Fruit fly (Drosophila melanogaster) whole organism, embryonic: ENCODE results near the gene Mer.

Experiments
- CG10147 ChIP-seq: fragments of 200-800 bp; sonication (Bioruptor generic); optimal IDR thresholded peaks from 2 replicates; lab custom pipeline; 2019; ENCODE audit warnings: missing biosample characterization, mild to moderate bottlenecking, missing genetic modification characterization, moderate library complexity
- CG10321 ChIP-seq: fragments of 200-800 bp; sonication (Bioruptor generic); IDR thresholded peaks from 2 replicates; pipeline ENCODE4 v1.3.6; 2022; ENCODE audit warnings: missing biosample characterization, missing genetic modification characterization
- CG10462 ChIP-seq: fragments of 200-800 bp; sonication (Bioruptor generic); optimal IDR thresholded peaks from 2 replicates; lab custom pipeline; 2016; ENCODE audit warnings: missing biosample characterization, missing genetic modification characterization
- CG14050 ChIP-seq: fragments of 200-800 bp; sonication (Bioruptor generic); IDR thresholded peaks from 3 replicates; pipeline ENCODE4 v1.3.6; 2022; ENCODE audit warnings: missing biosample characterization, missing genetic modification characterization
- CG1529 ChIP-seq: fragments of 200-800 bp; sonication (Bioruptor generic); optimal IDR thresholded peaks from 3 replicates; lab custom pipeline; 2018; ENCODE audit warnings: missing biosample characterization, missing genetic modification characterization
- CG18599 ChIP-seq: fragments of 200-800 bp; sonication (Bioruptor generic); optimal IDR thresholded peaks from 3 replicates; lab custom pipeline; 2017; ENCODE audit warnings: missing biosample characterization, missing genetic modification characterization, mild to moderate bottlenecking, moderate library complexity, missing genetic modification reagents
- CG18764 ChIP-seq: fragments of 200-800 bp; sonication (Bioruptor generic); optimal IDR thresholded peaks from 3 replicates; lab custom pipeline; 2016; ENCODE audit warnings: missing biosample characterization, missing genetic modification characterization
- CG3065 ChIP-seq: fragments of 200-800 bp; sonication (Bioruptor generic); optimal IDR thresholded peaks from 2 replicates; lab custom pipeline; 2016; ENCODE audit warnings: missing biosample characterization, missing genetic modification characterization
- CG33213 ChIP-seq: fragments of 200-800 bp; sonication (Bioruptor generic); optimal IDR thresholded peaks from 3 replicates; lab custom pipeline; 2016; ENCODE audit warnings: missing biosample characterization, missing genetic modification characterization
- CG3838 ChIP-seq: fragments of 200-800 bp; sonication (Bioruptor generic); optimal IDR thresholded peaks from 3 replicates; lab custom pipeline; 2016; ENCODE audit warnings: missing biosample characterization, missing genetic modification characterization
- CG3995 ChIP-seq: fragments of 200-800 bp; sonication (Bioruptor generic); optimal IDR thresholded peaks from 3 replicates; lab custom pipeline; 2016; ENCODE audit warnings: missing biosample characterization, missing genetic modification characterization
- CG4617 ChIP-seq: fragments of 200-800 bp; sonication (Bioruptor generic); optimal IDR thresholded peaks from 3 replicates; lab custom pipeline; 2016; ENCODE audit warnings: missing biosample characterization, missing genetic modification characterization, borderline replicate concordance
- CG6175 ChIP-seq: fragments of 200-800 bp; sonication (Bioruptor generic); IDR thresholded peaks from 3 replicates; pipeline ENCODE4 v1.3.6; 2022; ENCODE audit warnings: missing biosample characterization, missing genetic modification characterization
- CG8944 ChIP-seq: fragments of 200-800 bp; sonication (Bioruptor generic); optimal IDR thresholded peaks from 3 replicates; lab custom pipeline; 2016; ENCODE audit warnings: missing biosample characterization, missing genetic modification characterization
- CTCF ChIP-seq: fragments of 200-800 bp; sonication (Bioruptor generic); optimal IDR thresholded peaks from 2 replicates; lab custom pipeline; 2017; ENCODE audit warnings: missing biosample characterization, mild to moderate bottlenecking, missing genetic modification characterization, moderate library complexity
- CoRest ChIP-seq: fragments of 200-800 bp; sonication (Bioruptor generic); optimal IDR thresholded peaks from 3 replicates; lab custom pipeline; 2018; ENCODE audit warnings: missing biosample characterization, mild to moderate bottlenecking, missing genetic modification characterization, moderate library complexity
- D19B ChIP-seq: fragments of 200-800 bp; sonication (Bioruptor generic); optimal IDR thresholded peaks from 2 replicates; lab custom pipeline; 2017; ENCODE audit warnings: missing biosample characterization, mild to moderate bottlenecking, missing genetic modification characterization
- Dll ChIP-seq: fragments of 200-800 bp; sonication (Bioruptor generic); IDR thresholded peaks from 4 replicates; pipeline ENCODE4 v1.3.6; 2022; ENCODE audit warnings: missing biosample characterization, missing genetic modification characterization; ENCODE audit not compliant: partially characterized antibody
- Doc3 ChIP-seq: fragments of 200-800 bp; sonication (Bioruptor generic); IDR thresholded peaks from 3 replicates; pipeline ENCODE4 v1.3.6; 2022; ENCODE audit warnings: missing biosample characterization, missing genetic modification characterization; ENCODE audit not compliant: partially characterized antibody
- Dref ChIP-seq: fragments of 200-800 bp; sonication (Bioruptor generic); IDR thresholded peaks from 2 replicates; pipeline ENCODE4 v1.3.6; 2022; ENCODE audit warnings: missing biosample characterization, missing genetic modification characterization
- E2f2 ChIP-seq: fragments of 200-800 bp; sonication (Bioruptor generic); IDR thresholded peaks from 2 replicates; pipeline ENCODE4 v1.3.6; 2022; ENCODE audit warnings: missing biosample characterization, missing genetic modification characterization
- Hr39 ChIP-seq: fragments of >200 bp; optimal IDR thresholded peaks from 2 replicates; lab custom pipeline; 2017
- Hr51 ChIP-seq, 2 experiments: fragments of 200-800 bp; sonication (Bioruptor generic); optimal IDR thresholded peaks; 2 replicates in 1 of 2; 3 replicates in 1 of 2; lab custom pipeline; 2016 to 2018; ENCODE audit warnings: missing biosample characterization in 2 of 2, missing genetic modification characterization in 2 of 2, mild to moderate bottlenecking in 1 of 2, moderate library complexity in 1 of 2
- Lpt ChIP-seq: fragments of >200 bp; optimal IDR thresholded peaks from 2 replicates; lab custom pipeline; 2018; ENCODE audit warnings: missing biosample characterization, missing genetic modification characterization
- Med ChIP-seq: fragments of 200-800 bp; sonication (Bioruptor generic); peaks from one replicate; lab custom pipeline; 2016; ENCODE audit warnings: missing biosample characterization, missing genetic modification characterization, mild to moderate bottlenecking, inconsistent platforms, moderate library complexity
- Neu2 ChIP-seq: fragments of 200-800 bp; sonication (Bioruptor generic); optimal IDR thresholded peaks from 3 replicates; lab custom pipeline; 2016; ENCODE audit warnings: missing biosample characterization, missing genetic modification characterization, borderline replicate concordance
- Scr ChIP-seq: fragments of 200-800 bp; sonication (Bioruptor generic); IDR thresholded peaks from 2 replicates; pipeline ENCODE4 v1.3.6; 2022; ENCODE audit warnings: missing biosample characterization, missing genetic modification characterization; ENCODE audit not compliant: partially characterized antibody
- Sox102F ChIP-seq: fragments of 200-800 bp; sonication (Bioruptor generic); optimal IDR thresholded peaks from 2 replicates; lab custom pipeline; 2018; ENCODE audit warnings: missing biosample characterization, mild to moderate bottlenecking, missing genetic modification characterization, moderate library complexity
- Trl ChIP-seq, 3 experiments: fragments of >200 bp in 2 of 3; fragments of 200-800 bp in 1 of 3; sonication (Bioruptor generic) in 1 of 3; optimal IDR thresholded peaks; 2 replicates in 1 of 3; 3 replicates in 2 of 3; lab custom pipeline; 2016 to 2017; ENCODE audit warnings: missing biosample characterization in 1 of 3, missing genetic modification characterization in 1 of 3
- aop ChIP-seq: fragments of 200-800 bp; sonication (Bioruptor generic); IDR thresholded peaks from 2 replicates; pipeline ENCODE4 v1.3.6; 2022; ENCODE audit warnings: missing biosample characterization, missing genetic modification characterization
- bbx ChIP-seq: fragments of 200-800 bp; sonication (Bioruptor generic); IDR thresholded peaks from 2 replicates; pipeline ENCODE4 v1.3.6; 2022; ENCODE audit warnings: missing biosample characterization, missing genetic modification characterization; ENCODE audit not compliant: partially characterized antibody
- btn ChIP-seq: fragments of 200-800 bp; sonication (Bioruptor generic); optimal IDR thresholded peaks from 2 replicates; lab custom pipeline; 2016; ENCODE audit warnings: missing biosample characterization, missing genetic modification characterization
- cg ChIP-seq: fragments of 200-800 bp; sonication (Bioruptor generic); optimal IDR thresholded peaks from 3 replicates; lab custom pipeline; 2019; ENCODE audit warnings: missing biosample characterization, mild to moderate bottlenecking, missing genetic modification characterization, moderate library complexity
- crol ChIP-seq: fragments of 200-800 bp; sonication (Bioruptor generic); IDR thresholded peaks from 2 replicates; pipeline ENCODE4 v1.3.6; 2022; ENCODE audit warnings: missing biosample characterization, missing genetic modification characterization
- danr ChIP-seq: fragments of 200-800 bp; sonication (Bioruptor generic); IDR thresholded peaks from 2 replicates; pipeline ENCODE4 v1.3.6; 2022; ENCODE audit warnings: missing biosample characterization, missing genetic modification characterization
- gcm ChIP-seq: fragments of 200-800 bp; sonication (Bioruptor generic); optimal IDR thresholded peaks from 2 replicates; lab custom pipeline; 2019; ENCODE audit warnings: missing biosample characterization, mild to moderate bottlenecking, missing genetic modification characterization, moderate library complexity
- grau ChIP-seq: fragments of 200-800 bp; optimal IDR thresholded peaks from 3 replicates; lab custom pipeline; 2019; ENCODE audit warnings: missing biosample characterization, mild to moderate bottlenecking, missing genetic modification characterization, moderate library complexity
- ind ChIP-seq: fragments of 200-800 bp; sonication (Bioruptor generic); optimal IDR thresholded peaks from 3 replicates; lab custom pipeline; 2016; ENCODE audit warnings: missing biosample characterization, missing genetic modification characterization
- kni ChIP-seq: fragments of 200-800 bp; sonication (Bioruptor generic); optimal IDR thresholded peaks from 3 replicates; lab custom pipeline; 2017; ENCODE audit warnings: mild to moderate bottlenecking, missing biosample characterization, missing genetic modification reagents, missing genetic modification characterization
- nerfin-1 ChIP-seq: fragments of 200-800 bp; sonication (Bioruptor generic); optimal IDR thresholded peaks from 3 replicates; lab custom pipeline; 2019; ENCODE audit warnings: missing biosample characterization, mild to moderate bottlenecking, missing genetic modification characterization, moderate library complexity
- nerfin-2 ChIP-seq: fragments of 200-800 bp; sonication (Bioruptor generic); IDR thresholded peaks from 2 replicates; pipeline ENCODE4 v1.3.6; 2022; ENCODE audit warnings: missing biosample characterization, missing genetic modification characterization; ENCODE audit not compliant: partially characterized antibody
- nom ChIP-seq: fragments of 200-800 bp; sonication (Bioruptor generic); optimal IDR thresholded peaks from 2 replicates; lab custom pipeline; 2017; ENCODE audit warnings: missing biosample characterization, missing genetic modification characterization, mild to moderate bottlenecking, moderate library complexity, missing genetic modification reagents
- pros ChIP-seq: fragments of 200-800 bp; sonication (Bioruptor generic); optimal IDR thresholded peaks from 3 replicates; lab custom pipeline; 2019; ENCODE audit warnings: missing biosample characterization, mild to moderate bottlenecking, missing genetic modification characterization, moderate library complexity
- pzg ChIP-seq: fragments of 200-800 bp; sonication (Bioruptor generic); optimal IDR thresholded peaks from 3 replicates; lab custom pipeline; 2018; ENCODE audit warnings: missing biosample characterization, mild to moderate bottlenecking, missing genetic modification characterization, moderate library complexity
- row ChIP-seq: fragments of 200-800 bp; sonication (Bioruptor generic); IDR thresholded peaks from 3 replicates; pipeline ENCODE4 v1.3.6; 2022; ENCODE audit warnings: missing biosample characterization, missing genetic modification characterization
- sens ChIP-seq: fragments of 200-800 bp; sonication (Bioruptor generic); peaks from one replicate; lab custom pipeline; 2016; ENCODE audit warnings: missing biosample characterization, missing genetic modification characterization
- trem ChIP-seq: fragments of 200-800 bp; optimal IDR thresholded peaks from 3 replicates; lab custom pipeline; 2019; ENCODE audit warnings: missing biosample characterization, mild to moderate bottlenecking, missing genetic modification characterization, moderate library complexity
- vnd ChIP-seq: fragments of 200-800 bp; sonication (Bioruptor generic); IDR thresholded peaks from 3 replicates; pipeline ENCODE4 v1.3.6; 2022; ENCODE audit warnings: missing biosample characterization, missing genetic modification characterization; ENCODE audit not compliant: partially characterized antibody

The Mer gene

DNA sequence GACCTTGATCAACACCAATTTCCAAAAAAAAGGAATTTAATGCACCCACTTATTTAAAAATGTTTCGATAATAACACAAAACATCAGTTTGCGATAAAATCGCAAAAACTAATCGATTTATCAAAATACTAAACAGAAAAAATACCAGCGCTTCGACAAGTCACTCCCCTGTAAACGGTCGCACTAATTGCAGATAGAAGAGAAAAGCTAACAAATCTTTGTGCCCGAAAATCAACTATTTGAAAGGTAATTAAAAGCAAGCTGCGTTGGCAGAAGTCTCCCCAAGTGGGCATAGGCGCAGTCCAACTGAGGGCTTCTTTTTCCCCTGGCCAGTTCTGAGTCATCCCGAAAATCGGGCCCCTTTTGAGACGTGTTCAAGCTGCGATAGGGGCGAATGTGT lies 37.5 kb upstream of the Mer start, which contains the start of gene AP-1-2beta (continued):
- TF ChIP-seq row (GFP tag; lab: Robert Waterston, UW) (no peak), CG4617 (GFP tag; lab: Kevin White, UChicago) (peak; percentile 56), pzg (GFP tag; lab: Kevin White, UChicago) (peak; percentile 55), Dref (GFP tag; lab: Robert Waterston, UW) (peak; percentile 69), CG10147 (GFP tag; lab: Kevin White, UChicago) (no peak), CG10321 (GFP tag; lab: Robert Waterston, UW) (no peak), trem (tag; lab: Kevin White, UChicago) (peak; percentile 43), danr (GFP tag; lab: Robert Waterston, UW) (no peak), CG18764 (GFP tag; lab: Kevin White, UChicago) (no peak), ind (GFP tag; lab: Kevin White, UChicago) (no peak), CG8944 (GFP tag; lab: Kevin White, UChicago) (no peak), Dll (0 out of 4 replicates have a peak, but pooled peaks have one; percentile 48), bbx (GFP tag; lab: Robert Waterston, UW) (peak; percentile 38; the same call in 1 of the 2 replicates), CG33213 (GFP tag; lab: Kevin White, UChicago) (no peak), CG14050 (GFP tag; lab: Robert Waterston, UW) (no peak), grau (tag; lab: Kevin White, UChicago) (no peak), aop (GFP tag; lab: Robert Waterston, UW) (no peak), btn (GFP tag; lab: Kevin White, UChicago) (no peak), Doc3 (GFP tag; lab: Robert Waterston, UW) (no peak), nom (GFP tag; lab: Kevin White, UChicago) (no peak), kni (GFP tag; lab: Kevin White, UChicago) (no peak), Sox102F (no peak), Scr (GFP tag; lab: Robert Waterston, UW) (peak; percentile 38), nerfin-2 (GFP tag; lab: Robert Waterston, UW) (no peak), sens (no peak), CTCF (GFP tag; lab: Kevin White, UChicago) (no peak)
- TF ChIP-seq, all 482 proteins: peak for 40

DNA sequence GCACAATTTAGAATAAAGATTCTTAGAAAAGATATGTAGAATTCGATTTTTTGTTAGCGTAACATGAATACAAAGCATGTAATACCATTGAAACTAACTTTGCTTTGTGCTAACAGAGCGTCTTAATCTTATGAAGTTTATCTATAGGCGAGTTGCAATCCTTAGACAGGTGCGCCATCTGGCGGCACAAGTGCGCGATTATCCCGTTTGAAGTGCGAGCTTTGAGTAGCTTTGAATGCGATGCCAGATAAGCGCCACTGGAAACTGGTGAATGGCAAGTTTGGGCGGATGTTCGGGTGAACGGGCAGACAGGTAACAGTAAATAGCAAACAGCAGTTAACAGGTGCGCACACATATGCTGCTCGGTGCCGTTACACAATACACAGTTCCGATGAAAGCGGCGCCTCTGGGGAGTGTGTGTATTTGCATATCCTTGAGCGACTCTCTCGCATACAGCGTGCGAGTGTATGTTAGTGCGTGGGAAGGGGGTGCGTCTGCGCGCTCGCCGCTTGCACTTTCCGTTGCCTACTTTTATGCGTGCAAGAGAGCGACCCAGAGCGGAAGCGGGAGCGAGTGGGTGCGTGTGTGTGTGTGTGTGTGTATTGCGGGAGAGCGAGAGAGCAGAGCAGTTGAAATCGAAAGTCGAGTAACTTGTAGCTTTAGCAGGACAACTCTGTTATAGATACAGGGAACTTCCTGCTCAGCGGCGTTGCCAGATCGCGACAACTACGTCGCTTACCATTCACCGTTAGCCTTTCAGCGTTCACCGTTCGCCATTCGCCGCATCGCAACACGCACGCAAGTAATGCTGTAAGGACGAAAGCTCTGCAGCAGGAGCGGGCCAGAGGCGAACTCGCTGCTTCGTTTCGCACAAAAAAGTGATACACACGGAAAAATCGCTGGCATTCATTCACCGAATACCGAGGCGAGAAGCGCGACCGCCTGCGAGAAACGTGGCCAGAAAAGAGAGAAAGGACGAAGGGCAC lies 25.0 kb upstream of the Mer start, which contains the start of gene CG12531:
TSS of gene CG12531 (plus strand) at position 936 of the 986 bp plus-strand sequence.
- peak; percentile 39 for TF ChIP-seq pros
- no peak for TF ChIP-seq D19B (GFP tag; lab: Kevin White, UChicago)
- no peak for TF ChIP-seq nerfin-1 (tag; lab: Kevin White, UChicago)
- TF ChIP-seq CG1529 (GFP tag; lab: Kevin White, UChicago) = no peak
- no peak for TF ChIP-seq gcm
- TF ChIP-seq Lpt = no peak
- no peak for TF ChIP-seq E2f2 (GFP tag; lab: Robert Waterston, UW)
- peak; percentile 28 for TF ChIP-seq sens
- no peak for TF ChIP-seq CG3065
- peak; percentile 20 for TF ChIP-seq Med (GFP tag; lab: Kevin White, UChicago)
- TF ChIP-seq CG18599 = no peak
- TF ChIP-seq CG10462 (GFP tag; lab: Kevin White, UChicago) = no peak
- no peak for TF ChIP-seq CG6175
- no peak for TF ChIP-seq vnd (GFP tag; lab: Robert Waterston, UW)
- peak in 1 of 2 experiments; percentile 12 for TF ChIP-seq Hr51 (GFP tag; optimal IDR thresholded peaks at IDR 0.05; lab: Kevin White, UChicago)
- no peak for TF ChIP-seq Hr39 (lab: Kevin White, UChicago)
- TF ChIP-seq CoRest (tag; lab: Kevin White, UChicago) = no peak
- peak; percentile 67 to 81 for TF ChIP-seq Trl (optimal IDR thresholded peaks at IDR 0.05; lab: Kevin White, UChicago)
- no peak for TF ChIP-seq Trl (GFP tag; optimal IDR thresholded peaks at IDR 0.05; lab: Kevin White, UChicago)
- TF ChIP-seq CG3995 = peak; percentile 5
- TF ChIP-seq CG3838 (GFP tag; lab: Kevin White, UChicago) = no peak
- TF ChIP-seq cg (GFP tag; lab: Kevin White, UChicago) = peak; percentile 61
- peak; percentile 10; the same call in 1 of the 2 replicates for TF ChIP-seq crol (GFP tag; lab: Robert Waterston, UW)
- no peak for TF ChIP-seq Neu2
